Worm (Caenorhabditis elegans): Measurements from ENCODE around the gene C27A7.5.

ce11 chrV:12113726-12114125, 48.4 kb downstream of the C27A7.5 start:
- no peak for TF ChIP-seq klf-2 (GFP tag; conservative IDR thresholded peaks at IDR 0.05)
- no peak for TF ChIP-seq cog-1 (tag; optimal IDR thresholded peaks at IDR 0.05)
- TF ChIP-seq ztf-29 (GFP tag; IDR thresholded peaks at IDR 0.05), result no peak
- TF ChIP-seq flt-1 (GFP tag; IDR thresholded peaks at IDR 0.05), result no peak
- TF ChIP-seq med-1 (GFP tag; optimal IDR thresholded peaks at IDR 0.05; ENCODE audit: insufficient read depth), result no peak
- no peak for TF ChIP-seq ref-1 (GFP tag; conservative IDR thresholded peaks at IDR 0.05)
- no peak for TF ChIP-seq tab-1 (GFP tag; IDR thresholded peaks at IDR 0.05)
- no peak for TF ChIP-seq ztf-23 (GFP tag; IDR thresholded peaks at IDR 0.05)
